Fruit fly (Drosophila melanogaster) whole organism, prepupa: ENCODE measurements around the gene CG31710.

ENCODE experiments used
- Blimp-1 ChIP-seq: fragments of 200-800 bp; sonication (Bioruptor generic); optimal IDR thresholded peaks from 3 replicates; lab custom pipeline; 2017; ENCODE audit warnings: missing biosample characterization, missing genetic modification characterization, mild to moderate bottlenecking, moderate library complexity, missing genetic modification reagents
- CG10631 ChIP-seq: fragments of 200-800 bp; sonication (Bioruptor generic); optimal IDR thresholded peaks from 2 replicates; lab custom pipeline; 2016; ENCODE audit warnings: missing biosample characterization, missing genetic modification characterization
- CG10669 ChIP-seq: fragments of 200-800 bp; sonication (Bioruptor generic); optimal IDR thresholded peaks from 3 replicates; lab custom pipeline; 2018; ENCODE audit warnings: missing biosample characterization, mild to moderate bottlenecking, missing genetic modification characterization, moderate library complexity
- CG11762 ChIP-seq: fragments of 200-800 bp; sonication (Bioruptor generic); optimal IDR thresholded peaks from 3 replicates; lab custom pipeline; 2016; ENCODE audit warnings: missing biosample characterization, missing genetic modification characterization; ENCODE audit not compliant: insufficient read depth
- CG11902 ChIP-seq: fragments of 200-800 bp; sonication (Bioruptor generic); optimal IDR thresholded peaks from 3 replicates; lab custom pipeline; 2016; ENCODE audit warnings: missing biosample characterization, missing genetic modification characterization
- CG15336 ChIP-seq: fragments of 200-800 bp; sonication (Bioruptor generic); IDR thresholded peaks from 2 replicates; pipeline ENCODE4 v1.3.6; 2022; ENCODE audit warnings: missing biosample characterization, missing genetic modification characterization
- CG1621 ChIP-seq: fragments of 200-800 bp; sonication (Bioruptor generic); optimal IDR thresholded peaks from 3 replicates; lab custom pipeline; 2018; ENCODE audit warnings: missing biosample characterization, mild to moderate bottlenecking, missing genetic modification characterization
- CG16779 ChIP-seq: fragments of 200-800 bp; sonication (Bioruptor generic); optimal IDR thresholded peaks from 3 replicates; lab custom pipeline; 2017; ENCODE audit warnings: missing biosample characterization, mild to moderate bottlenecking, missing genetic modification characterization
- CG3032 ChIP-seq: fragments of 200-800 bp; optimal IDR thresholded peaks from 2 replicates; lab custom pipeline; 2019; ENCODE audit warnings: missing biosample characterization, mild to moderate bottlenecking, missing genetic modification characterization, moderate library complexity
- CG31627 ChIP-seq: fragments of 200-800 bp; sonication (Bioruptor generic); optimal IDR thresholded peaks from 3 replicates; lab custom pipeline; 2016; ENCODE audit warnings: missing biosample characterization, missing genetic modification characterization
- CG34406 ChIP-seq: fragments of 200-800 bp; sonication (Bioruptor generic); optimal IDR thresholded peaks from 3 replicates; lab custom pipeline; 2016; ENCODE audit warnings: missing biosample characterization, missing genetic modification characterization
- CG3919 ChIP-seq: fragments of 200-800 bp; sonication (Bioruptor generic); optimal IDR thresholded peaks from 3 replicates; lab custom pipeline; 2016; ENCODE audit warnings: missing biosample characterization, missing genetic modification characterization
- CG4318 ChIP-seq: fragments of 200-800 bp; sonication (Bioruptor generic); optimal IDR thresholded peaks from 3 replicates; lab custom pipeline; 2017; ENCODE audit warnings: missing biosample characterization, mild to moderate bottlenecking, missing genetic modification characterization
- CG6163 ChIP-seq: fragments of 200-800 bp; sonication (Bioruptor generic); IDR thresholded peaks from 3 replicates; pipeline ENCODE4 v1.3.6; 2022; ENCODE audit warnings: missing biosample characterization, missing genetic modification characterization
- CG6276 ChIP-seq: fragments of 200-800 bp; sonication (Bioruptor generic); optimal IDR thresholded peaks from 2 replicates; lab custom pipeline; 2017; ENCODE audit warnings: missing biosample characterization, mild to moderate bottlenecking, missing genetic modification characterization
- CG6792 ChIP-seq: fragments of 200-800 bp; sonication (Bioruptor generic); optimal IDR thresholded peaks from 3 replicates; lab custom pipeline; 2016; ENCODE audit warnings: missing biosample characterization, missing genetic modification characterization
- CG6808 ChIP-seq: fragments of 200-800 bp; sonication (Bioruptor generic); optimal IDR thresholded peaks from 3 replicates; lab custom pipeline; 2017; ENCODE audit warnings: missing biosample characterization, missing genetic modification characterization, mild to moderate bottlenecking, moderate library complexity, missing genetic modification reagents
- CG6854 ChIP-seq: fragments of 200-800 bp; sonication (Bioruptor generic); optimal IDR thresholded peaks from 2 replicates; lab custom pipeline; 2017; ENCODE audit warnings: missing biosample characterization, mild to moderate bottlenecking, missing genetic modification characterization
- CG7368 ChIP-seq: fragments of 200-800 bp; sonication (Bioruptor generic); optimal IDR thresholded peaks from 3 replicates; lab custom pipeline; 2016; ENCODE audit warnings: missing biosample characterization, missing genetic modification characterization
- CG8119 ChIP-seq: fragments of 200-800 bp; sonication (Bioruptor generic); IDR thresholded peaks from 3 replicates; pipeline ENCODE4 v1.3.6; 2022; ENCODE audit warnings: missing biosample characterization, missing genetic modification characterization
- CG8319 ChIP-seq: fragments of 200-800 bp; sonication (Bioruptor generic); optimal IDR thresholded peaks from 3 replicates; lab custom pipeline; 2016; ENCODE audit warnings: missing biosample characterization, missing genetic modification characterization
- CG8632 ChIP-seq: fragments of 200-800 bp; sonication (Bioruptor generic); optimal IDR thresholded peaks from 3 replicates; lab custom pipeline; 2016; ENCODE audit warnings: missing biosample characterization, missing genetic modification characterization
- CG9139 ChIP-seq: fragments of 200-800 bp; sonication (Bioruptor generic); optimal IDR thresholded peaks from 3 replicates; lab custom pipeline; 2017; ENCODE audit warnings: missing biosample characterization, mild to moderate bottlenecking, missing genetic modification characterization
- Eip75B ChIP-seq: fragments of 200-800 bp; sonication (Bioruptor generic); optimal IDR thresholded peaks from 3 replicates; lab custom pipeline; 2016; ENCODE audit warnings: missing biosample characterization, missing genetic modification characterization
- Eip78C ChIP-seq: fragments of 200-800 bp; sonication (Bioruptor generic); peaks from one replicate; lab custom pipeline; 2016; ENCODE audit warnings: missing biosample characterization, missing genetic modification characterization
- Ets21C ChIP-seq: fragments of 200-800 bp; sonication (Bioruptor generic); optimal IDR thresholded peaks from 3 replicates; lab custom pipeline; 2016; ENCODE audit warnings: missing biosample characterization, missing genetic modification characterization
- Ets96B ChIP-seq: fragments of 200-800 bp; optimal IDR thresholded peaks from 2 replicates; lab custom pipeline; 2019; ENCODE audit warnings: missing biosample characterization, mild to moderate bottlenecking, missing genetic modification characterization, moderate library complexity
- Gug ChIP-seq: fragments of 200-800 bp; sonication (Bioruptor generic); IDR thresholded peaks from 2 replicates; pipeline ENCODE4 v1.3.6; 2022; ENCODE audit warnings: missing biosample characterization, missing genetic modification characterization
- Hr4 ChIP-seq: fragments of 200-800 bp; sonication (Bioruptor generic); optimal IDR thresholded peaks from 3 replicates; lab custom pipeline; 2016; ENCODE audit warnings: missing biosample characterization, missing genetic modification characterization
- Lpt ChIP-seq: fragments of 200-800 bp; sonication (Bioruptor generic); optimal IDR thresholded peaks from 3 replicates; lab custom pipeline; 2016; ENCODE audit warnings: missing biosample characterization, missing genetic modification characterization
- OdsH ChIP-seq: fragments of 200-800 bp; sonication (Bioruptor generic); optimal IDR thresholded peaks from 3 replicates; lab custom pipeline; 2016; ENCODE audit warnings: missing biosample characterization, missing genetic modification characterization
- Smox ChIP-seq: fragments of 200-800 bp; sonication (Bioruptor generic); optimal IDR thresholded peaks from 3 replicates; lab custom pipeline; 2016; ENCODE audit warnings: missing biosample characterization, missing genetic modification characterization
- Sox102F ChIP-seq: fragments of 200-800 bp; sonication (Bioruptor generic); optimal IDR thresholded peaks from 2 replicates; lab custom pipeline; 2016; ENCODE audit warnings: missing biosample characterization, mild to moderate bottlenecking, missing genetic modification characterization
- Sox15 ChIP-seq: fragments of 200-800 bp; sonication (Bioruptor generic); optimal IDR thresholded peaks from 3 replicates; lab custom pipeline; 2016; ENCODE audit warnings: missing biosample characterization, missing genetic modification characterization
- achi ChIP-seq: fragments of 200-800 bp; sonication (Bioruptor generic); optimal IDR thresholded peaks from 3 replicates; lab custom pipeline; 2016; ENCODE audit warnings: missing biosample characterization, missing genetic modification characterization
- acj6 ChIP-seq: fragments of 200-800 bp; sonication (Bioruptor generic); optimal IDR thresholded peaks from 3 replicates; lab custom pipeline; 2016; ENCODE audit warnings: missing biosample characterization, missing genetic modification characterization
- cyc ChIP-seq: fragments of 200-800 bp; sonication (Bioruptor generic); optimal IDR thresholded peaks from 3 replicates; lab custom pipeline; 2016; ENCODE audit warnings: missing biosample characterization, missing genetic modification characterization
- dsx ChIP-seq: fragments of 200-800 bp; optimal IDR thresholded peaks from 3 replicates; lab custom pipeline; 2019; ENCODE audit warnings: missing biosample characterization, mild to moderate bottlenecking, missing genetic modification characterization, moderate library complexity; ENCODE audit not compliant: poor library complexity, severe bottlenecking
- eg ChIP-seq: fragments of 200-800 bp; sonication (Bioruptor generic); IDR thresholded peaks from 3 replicates; pipeline ENCODE4 v1.3.6; 2022; ENCODE audit warnings: missing biosample characterization, missing genetic modification characterization
- fd85E ChIP-seq: fragments of 200-800 bp; sonication (Bioruptor generic); optimal IDR thresholded peaks from 3 replicates; lab custom pipeline; 2016; ENCODE audit warnings: missing biosample characterization, missing genetic modification characterization
- fkh ChIP-seq: fragments of 200-800 bp; sonication (Bioruptor generic); optimal IDR thresholded peaks from 3 replicates; lab custom pipeline; 2017; ENCODE audit warnings: missing biosample characterization, mild to moderate bottlenecking, missing genetic modification characterization, moderate library complexity
- lz ChIP-seq: fragments of 200-800 bp; sonication (Bioruptor generic); optimal IDR thresholded peaks from 3 replicates; lab custom pipeline; 2016; ENCODE audit warnings: missing biosample characterization, missing genetic modification characterization
- net ChIP-seq: fragments of 200-800 bp; sonication (Bioruptor generic); optimal IDR thresholded peaks from 3 replicates; lab custom pipeline; 2016; ENCODE audit warnings: missing biosample characterization, missing genetic modification characterization
- pdm3 ChIP-seq: fragments of 200-800 bp; sonication (Bioruptor generic); optimal IDR thresholded peaks from 3 replicates; lab custom pipeline; 2016; ENCODE audit warnings: missing biosample characterization, missing genetic modification characterization
- salr ChIP-seq, 2 experiments: fragments of 200-800 bp; sonication (Bioruptor generic); optimal IDR thresholded peaks; 3 replicates each; lab custom pipeline; 2016 to 2018; ENCODE audit warnings: missing biosample characterization in 2 of 2, missing genetic modification characterization in 2 of 2, mild to moderate bottlenecking in 1 of 2
- ss ChIP-seq, 2 experiments: fragments of 200-800 bp; sonication (Bioruptor generic); optimal IDR thresholded peaks; 2 replicates in 1 of 2; 3 replicates in 1 of 2; lab custom pipeline; 2017 to 2018; ENCODE audit warnings: mild to moderate bottlenecking in 2 of 2, missing biosample characterization in 2 of 2, missing genetic modification characterization in 2 of 2, moderate library complexity in 1 of 2
- topi ChIP-seq: fragments of 200-800 bp; sonication (Bioruptor generic); optimal IDR thresholded peaks from 3 replicates; lab custom pipeline; 2016; ENCODE audit warnings: missing biosample characterization, missing genetic modification characterization

CG31710 gene

DNA sequence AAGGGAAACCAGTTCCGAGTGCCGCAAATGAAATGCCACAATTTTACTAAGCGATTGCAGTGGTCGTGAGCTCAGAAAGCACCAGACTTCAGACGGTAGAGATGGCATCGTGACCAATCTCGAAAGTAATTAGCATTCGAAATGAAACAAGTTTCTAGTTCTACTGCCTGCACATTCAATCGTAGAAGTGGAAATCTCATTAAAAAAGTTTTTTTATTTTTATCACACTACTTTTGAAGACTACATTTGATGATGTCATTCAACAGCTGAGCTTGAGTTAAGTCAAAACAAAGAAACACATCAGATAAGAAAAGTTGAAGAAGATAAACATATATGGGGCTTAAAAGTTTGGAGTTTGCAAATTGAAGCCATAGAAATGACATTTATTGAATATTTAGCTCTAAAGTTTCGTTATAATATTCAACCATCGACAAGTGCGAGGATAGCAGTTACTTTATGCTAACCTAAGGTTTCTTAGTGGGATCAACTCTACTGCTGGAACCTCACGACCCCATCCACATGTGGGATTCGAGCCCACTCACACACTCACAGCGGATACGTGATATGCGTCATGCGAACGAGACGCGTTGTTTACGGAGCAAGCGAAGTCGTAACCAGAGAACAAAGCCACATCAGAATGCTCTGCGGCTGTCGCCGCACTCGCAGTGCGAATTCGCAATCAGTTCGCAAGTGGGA, 30.4 kb upstream of the CG31710 start, which contains the start of gene CG13117 (continued):
- TF ChIP-seq CG6792 (GFP tag; lab: Kevin White, UChicago) (peak; percentile 55), cyc (GFP tag; lab: Kevin White, UChicago) (peak; percentile 55), acj6 (peak; percentile 42), Ets21C (GFP tag; lab: Kevin White, UChicago) (peak; percentile 37), achi (GFP tag; lab: Kevin White, UChicago) (peak; percentile 12), CG11902 (GFP tag; lab: Kevin White, UChicago) (peak; percentile 11), CG15336 (peak; percentile 34; the same call in 1 of the 2 replicates), CG6808 (GFP tag; lab: Kevin White, UChicago) (peak; percentile 50), topi (peak; percentile 59), Hr4 (GFP tag; lab: Kevin White, UChicago) (peak; percentile 49), CG6854 (no peak), CG3919 (GFP tag; lab: Kevin White, UChicago) (peak; percentile 41), dsx (GFP tag; lab: Kevin White, UChicago) (no peak), CG8632 (GFP tag; lab: Kevin White, UChicago) (peak; percentile 23), CG8119 (GFP tag; lab: Robert Waterston, UW) (peak; percentile 31; the same call in 1 of the 3 replicates), lz (GFP tag; lab: Kevin White, UChicago) (peak; percentile 65), CG16779 (tag; lab: Kevin White, UChicago) (no peak), CG34406 (GFP tag; lab: Kevin White, UChicago) (peak; percentile 48), Gug (peak; percentile 22; the same call in 1 of the 2 replicates), CG10631 (GFP tag; lab: Kevin White, UChicago) (peak; percentile 28), Eip75B (GFP tag; lab: Kevin White, UChicago) (peak; percentile 49), CG4318 (GFP tag; lab: Kevin White, UChicago) (peak; percentile 40), ss (GFP tag; optimal IDR thresholded peaks at IDR 0.05; lab: Kevin White, UChicago) (peak in 1 of 2 experiments; percentile 23), CG8319 (GFP tag; lab: Kevin White, UChicago) (peak; percentile 5), Smox (GFP tag; lab: Kevin White, UChicago) (peak; percentile 37), CG9139 (GFP tag; lab: Kevin White, UChicago) (no peak), pdm3 (peak; percentile 39), net (GFP tag; lab: Kevin White, UChicago) (peak; percentile 56), Lpt (GFP tag; lab: Kevin White, UChicago) (no peak), CG11762 (GFP tag; lab: Kevin White, UChicago) (peak; percentile 18), Sox15 (GFP tag; lab: Kevin White, UChicago) (peak; percentile 4), OdsH (GFP tag; lab: Kevin White, UChicago) (peak; percentile 16), Sox102F (peak; percentile 25), CG31627 (GFP tag; lab: Kevin White, UChicago) (peak; percentile 59), fd85E (GFP tag; lab: Kevin White, UChicago) (no peak)

DNA sequence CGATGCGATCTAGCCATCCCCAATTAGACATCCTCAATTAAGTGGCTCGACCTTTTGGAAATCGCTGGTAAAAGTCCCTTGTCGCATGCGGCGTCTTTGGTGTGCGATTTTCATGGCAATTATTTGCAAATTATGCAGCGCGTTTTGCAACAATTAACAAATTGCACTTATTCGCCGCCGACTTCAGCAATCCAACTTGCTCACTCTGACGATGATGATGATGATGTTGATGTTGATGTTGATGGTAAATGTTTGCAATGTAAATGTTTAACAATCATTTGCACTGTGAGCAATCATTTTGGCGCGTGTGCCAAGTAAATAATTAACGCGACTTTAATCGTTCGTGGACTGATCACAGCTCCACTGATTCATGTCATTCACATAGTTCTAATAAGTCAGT, 28.4 kb upstream of the CG31710 start:
- no peak for TF ChIP-seq Blimp-1 (GFP tag; lab: Kevin White, UChicago)
- no peak for TF ChIP-seq CG6276 (GFP tag; lab: Kevin White, UChicago)
- TF ChIP-seq cyc (GFP tag; lab: Kevin White, UChicago), result no peak
- no peak for TF ChIP-seq CG11762 (GFP tag; lab: Kevin White, UChicago)
- TF ChIP-seq fd85E (GFP tag; lab: Kevin White, UChicago), result no peak
- TF ChIP-seq net (GFP tag; lab: Kevin White, UChicago), result no peak
- peak; percentile 15 for TF ChIP-seq achi (GFP tag; lab: Kevin White, UChicago)
- peak; percentile 26 for TF ChIP-seq CG1621 (tag; lab: Kevin White, UChicago)
- no peak for TF ChIP-seq CG8119 (GFP tag; lab: Robert Waterston, UW)
- no peak for TF ChIP-seq CG16779 (tag; lab: Kevin White, UChicago)
- peak in 1 of 2 experiments; percentile 28 for TF ChIP-seq salr (GFP tag; optimal IDR thresholded peaks at IDR 0.05; lab: Kevin White, UChicago)
- no peak for TF ChIP-seq Ets96B (tag; lab: Kevin White, UChicago)
- TF ChIP-seq pdm3, result peak; percentile 19
- no peak for TF ChIP-seq CG6792 (GFP tag; lab: Kevin White, UChicago)
- peak; percentile 77 for TF ChIP-seq Eip78C (GFP tag; lab: Kevin White, UChicago)
- no peak for TF ChIP-seq CG3032 (tag; lab: Kevin White, UChicago)
- no peak for TF ChIP-seq CG15336
- peak; percentile 20 for TF ChIP-seq CG10669 (GFP tag; lab: Kevin White, UChicago)
- TF ChIP-seq CG3919 (GFP tag; lab: Kevin White, UChicago), result peak; percentile 47
- no peak for TF ChIP-seq acj6
- TF ChIP-seq eg (GFP tag; lab: Robert Waterston, UW), result 0 out of 3 replicates have a peak, but pooled peaks have one; percentile 21
- TF ChIP-seq CG6163 (GFP tag; lab: Robert Waterston, UW), result peak; percentile 44; the same call in 1 of the 3 replicates
- TF ChIP-seq CG8319 (GFP tag; lab: Kevin White, UChicago), result no peak
- no peak for TF ChIP-seq fkh (GFP tag; lab: Kevin White, UChicago)
- peak; percentile 25 for TF ChIP-seq CG6854
- TF ChIP-seq CG7368 (GFP tag; lab: Kevin White, UChicago), result peak; percentile 37
- TF ChIP-seq CG10631 (GFP tag; lab: Kevin White, UChicago), result no peak
